Fruit fly (Drosophila melanogaster): Measurements from ENCODE around the gene CG32069.
A peak's percentile ranks its signal among the peaks of the same experiment; 100 is the strongest.

Gene CG32069

dm6 chr3L:11047877-11048276, 14.5 kb downstream of the CG32069 start (continued):
- TF ChIP-seq Elba2 (GFP tag; optimal IDR thresholded peaks at IDR 0.05) (peak; percentile 80), E2f1 (GFP tag; IDR thresholded peaks at IDR 0.05) (peak; percentile 63), tap (tag; optimal IDR thresholded peaks at IDR 0.05) (no peak), CG13894 (tag; optimal IDR thresholded peaks at IDR 0.05) (no peak), CG7271 (tag; optimal IDR thresholded peaks at IDR 0.05) (peak; percentile 34), B-H1 (GFP tag; IDR thresholded peaks at IDR 0.05) (no peak; the same call in 2 of the 3 replicates), bcd (GFP tag; optimal IDR thresholded peaks at IDR 0.05) (peak; percentile 74), unpg (GFP tag; optimal IDR thresholded peaks at IDR 0.05) (peak; percentile 66), cg (GFP tag; optimal IDR thresholded peaks at IDR 0.05) (no peak), Vsx1 (GFP tag; optimal IDR thresholded peaks at IDR 0.05) (peak; percentile 83), sqz (GFP tag; optimal IDR thresholded peaks at IDR 0.05) (peak; percentile 68), slbo (GFP tag; IDR thresholded peaks at IDR 0.05) (peak; percentile 87), CG7745 (tag; optimal IDR thresholded peaks at IDR 0.05) (no peak), CG4820 (GFP tag; optimal IDR thresholded peaks at IDR 0.05) (peak; percentile 58), mam (GFP tag; optimal IDR thresholded peaks at IDR 0.05) (peak; percentile 64), jigr1 (GFP tag; IDR thresholded peaks at IDR 0.05) (no peak), CG17385 (GFP tag; optimal IDR thresholded peaks at IDR 0.05) (peak; percentile 64), CG6791 (GFP tag; IDR thresholded peaks at IDR 0.05; ENCODE audit: partially characterized antibody) (0 out of 3 replicates have a peak, but pooled peaks have one; percentile 9), CG7372 (GFP tag; IDR thresholded peaks at IDR 0.05) (peak; percentile 99), lola (GFP tag; optimal IDR thresholded peaks at IDR 0.05) (peak in 1 of 3 experiments; percentile 39), CG6854 (GFP tag; optimal IDR thresholded peaks at IDR 0.05) (peak; percentile 46), CG33213 (GFP tag; optimal IDR thresholded peaks at IDR 0.05) (peak; percentile 85), Stat92E (GFP tag; optimal IDR thresholded peaks at IDR 0.05) (no peak), CG3838 (GFP tag; optimal IDR thresholded peaks at IDR 0.05) (peak; percentile 12), HLH4C (GFP tag; IDR thresholded peaks at IDR 0.05; ENCODE audit: partially characterized antibody) (no peak), MBD-R2 (GFP tag; IDR thresholded peaks at IDR 0.05) (peak; percentile 30; the same call in 1 of the 2 replicates), CG12769 (tag; optimal IDR thresholded peaks at IDR 0.05) (peak; percentile 68), HLH54F (GFP tag; optimal IDR thresholded peaks at IDR 0.05) (peak; percentile 44), CG34376 (GFP tag; optimal IDR thresholded peaks at IDR 0.05) (peak; percentile 45), CG15011 (GFP tag; optimal IDR thresholded peaks at IDR 0.05) (peak; percentile 16), CG6654 (GFP tag; optimal IDR thresholded peaks at IDR 0.05) (peak; percentile 36), aop (GFP tag; IDR thresholded peaks at IDR 0.05) (peak; percentile 42; the same call in 1 of the 2 replicates), B-H2 (GFP tag; optimal IDR thresholded peaks at IDR 0.05) (peak; percentile 71), CG18764 (GFP tag; optimal IDR thresholded peaks at IDR 0.05) (peak; percentile 59), CG17829 (tag; optimal IDR thresholded peaks at IDR 0.05) (peak; percentile 82), CG18599 (GFP tag; optimal IDR thresholded peaks at IDR 0.05) (no peak), seq (GFP tag; IDR thresholded peaks at IDR 0.05) (0 out of 2 replicates have a peak, but pooled peaks have one; percentile 52), CG9609 (GFP tag; optimal IDR thresholded peaks at IDR 0.05) (peak; percentile 76), NC2β (GFP tag; optimal IDR thresholded peaks at IDR 0.05) (peak; percentile 85), CG10959 (GFP tag; IDR thresholded peaks at IDR 0.05) (peak; percentile 81), CG1024 (GFP tag; IDR thresholded peaks at IDR 0.05) (peak; percentile 68), Meics (GFP tag; optimal IDR thresholded peaks at IDR 0.05) (peak; percentile 81), zfh2 (GFP tag; optimal IDR thresholded peaks at IDR 0.05) (no peak), CG16863 (GFP tag; optimal IDR thresholded peaks at IDR 0.05) (peak; percentile 81), Dfd (GFP tag; optimal IDR thresholded peaks at IDR 0.05) (no peak), tx (GFP tag; optimal IDR thresholded peaks at IDR 0.05) (peak; percentile 51), Abd-B (GFP tag; optimal IDR thresholded peaks at IDR 0.05) (no peak), ac (GFP tag; optimal IDR thresholded peaks at IDR 0.05) (peak; percentile 44), CG12391 (tag; optimal IDR thresholded peaks at IDR 0.05) (peak; percentile 50), pb (GFP tag; optimal IDR thresholded peaks at IDR 0.05) (peak; percentile 77)
